Fruit fly (Drosophila melanogaster) whole organism, embryonic: ENCODE results near the gene Amacr.
A peak's percentile ranks its signal among the peaks of the same experiment; 100 is the strongest.

Experiments used
- Abd-B ChIP-seq: fragments of 200-800 bp; sonication (Bioruptor generic); optimal IDR thresholded peaks from 2 replicates; lab custom pipeline; 2018; ENCODE audit warnings: missing biosample characterization, mild to moderate bottlenecking, missing genetic modification characterization, moderate library complexity
- Bteb2 ChIP-seq: fragments of 200-800 bp; sonication (Bioruptor generic); optimal IDR thresholded peaks from 2 replicates; lab custom pipeline; 2016; ENCODE audit warnings: missing biosample characterization, missing genetic modification characterization
- CG10543 ChIP-seq: fragments of 200-800 bp; sonication (Bioruptor generic); optimal IDR thresholded peaks from 3 replicates; lab custom pipeline; 2017; ENCODE audit warnings: missing biosample characterization, mild to moderate bottlenecking, missing genetic modification characterization, moderate library complexity
- CG12769 ChIP-seq: fragments of 200-800 bp; sonication (Bioruptor generic); optimal IDR thresholded peaks from 2 replicates; lab custom pipeline; 2019; ENCODE audit warnings: missing biosample characterization, mild to moderate bottlenecking, missing genetic modification characterization, moderate library complexity
- CG13894 ChIP-seq: fragments of 200-800 bp; sonication (Bioruptor generic); optimal IDR thresholded peaks from 3 replicates; lab custom pipeline; 2018; ENCODE audit warnings: missing biosample characterization, mild to moderate bottlenecking, missing genetic modification characterization, moderate library complexity
- CG16779 ChIP-seq: fragments of 200-800 bp; sonication (Bioruptor generic); IDR thresholded peaks from 2 replicates; pipeline ENCODE4 v1.3.6; 2022; ENCODE audit warnings: missing biosample characterization, missing genetic modification characterization
- CG34376 ChIP-seq: fragments of 200-800 bp; sonication (Bioruptor generic); optimal IDR thresholded peaks from 2 replicates; lab custom pipeline; 2018; ENCODE audit warnings: missing biosample characterization, mild to moderate bottlenecking, missing genetic modification characterization
- CG5180 ChIP-seq: fragments of 200-800 bp; sonication (Bioruptor generic); optimal IDR thresholded peaks from 3 replicates; lab custom pipeline; 2017; ENCODE audit warnings: missing biosample characterization, missing genetic modification characterization, mild to moderate bottlenecking, moderate library complexity, missing genetic modification reagents
- CG6689 ChIP-seq: fragments of 200-800 bp; sonication (Bioruptor generic); IDR thresholded peaks from 2 replicates; pipeline ENCODE4 v1.3.6; 2022; ENCODE audit warnings: missing biosample characterization, missing genetic modification characterization
- CG6765 ChIP-seq: fragments of 200-800 bp; sonication (Bioruptor generic); optimal IDR thresholded peaks from 3 replicates; lab custom pipeline; 2017; ENCODE audit warnings: missing biosample characterization, mild to moderate bottlenecking, missing genetic modification characterization
- CG7839 ChIP-seq: fragments of 200-800 bp; sonication (Bioruptor generic); optimal IDR thresholded peaks from 3 replicates; lab custom pipeline; 2018; ENCODE audit warnings: missing biosample characterization, mild to moderate bottlenecking, missing genetic modification characterization, moderate library complexity
- CG8089 ChIP-seq: fragments of 200-800 bp; sonication (Bioruptor generic); optimal IDR thresholded peaks from 3 replicates; lab custom pipeline; 2016; ENCODE audit warnings: missing biosample characterization, missing genetic modification characterization
- CG9215 ChIP-seq: fragments of 200-800 bp; sonication (Bioruptor generic); IDR thresholded peaks from 2 replicates; pipeline ENCODE4 v1.3.6; 2022; ENCODE audit warnings: missing biosample characterization, missing genetic modification characterization
- D ChIP-seq, 2 experiments: fragments of 200-800 bp in 1 of 2; fragments of >200 bp in 1 of 2; sonication (Bioruptor generic) in 1 of 2; optimal IDR thresholded peaks; 2 replicates in 1 of 2; 3 replicates in 1 of 2; lab custom pipeline; 2017; ENCODE audit warnings: mild to moderate bottlenecking in 1 of 2, missing biosample characterization in 1 of 2, missing genetic modification characterization in 1 of 2, missing genetic modification reagents in 1 of 2
- Deaf1 ChIP-seq: fragments of 200-800 bp; optimal IDR thresholded peaks from 3 replicates; lab custom pipeline; 2019; ENCODE audit warnings: missing biosample characterization, mild to moderate bottlenecking, missing genetic modification characterization, moderate library complexity
- Dek ChIP-seq: fragments of 200-800 bp; sonication (Bioruptor generic); optimal IDR thresholded peaks from 3 replicates; lab custom pipeline; 2019; ENCODE audit warnings: missing biosample characterization, mild to moderate bottlenecking, missing genetic modification characterization, moderate library complexity
- Fer3 ChIP-seq: fragments of 200-800 bp; sonication (Bioruptor generic); optimal IDR thresholded peaks from 2 replicates; lab custom pipeline; 2018; ENCODE audit warnings: missing biosample characterization, mild to moderate bottlenecking, missing genetic modification characterization, moderate library complexity
- Lim3 ChIP-seq: fragments of 200-800 bp; sonication (Bioruptor generic); IDR thresholded peaks from 2 replicates; pipeline ENCODE4 v1.3.6; 2022; ENCODE audit warnings: missing biosample characterization, missing genetic modification characterization
- MBD-R2 ChIP-seq: fragments of 200-800 bp; sonication (Bioruptor generic); IDR thresholded peaks from 2 replicates; pipeline ENCODE4 v1.3.6; 2022; ENCODE audit warnings: missing biosample characterization, missing genetic modification characterization
- Myb ChIP-seq: fragments of 200-800 bp; sonication (Bioruptor generic); optimal IDR thresholded peaks from 2 replicates; lab custom pipeline; 2016; ENCODE audit warnings: missing biosample characterization, missing genetic modification characterization
- NC2α ChIP-seq: fragments of 200-800 bp; sonication (Bioruptor generic); optimal IDR thresholded peaks from 2 replicates; lab custom pipeline; 2016; ENCODE audit warnings: missing biosample characterization, missing genetic modification characterization
- NFAT ChIP-seq: fragments of 200-800 bp; sonication (Bioruptor generic); IDR thresholded peaks from 2 replicates; pipeline ENCODE4 v1.3.6; 2022; ENCODE audit warnings: missing biosample characterization, missing genetic modification characterization
- Nf-YC ChIP-seq: fragments of 200-800 bp; optimal IDR thresholded peaks from 3 replicates; lab custom pipeline; 2019; ENCODE audit warnings: missing biosample characterization, mild to moderate bottlenecking, missing genetic modification characterization, moderate library complexity
- Ptx1 ChIP-seq: fragments of 200-800 bp; sonication (Bioruptor generic); IDR thresholded peaks from 2 replicates; pipeline ENCODE4 v1.3.6; 2022; ENCODE audit warnings: missing biosample characterization, missing genetic modification characterization
- Rfx ChIP-seq: fragments of 200-800 bp; sonication (Bioruptor generic); IDR thresholded peaks from 2 replicates; pipeline ENCODE4 v1.3.6; 2022; ENCODE audit warnings: missing biosample characterization, missing genetic modification characterization
- Sox100B ChIP-seq: fragments of 200-800 bp; sonication (Bioruptor generic); optimal IDR thresholded peaks from 3 replicates; lab custom pipeline; 2018; ENCODE audit warnings: missing biosample characterization, mild to moderate bottlenecking, missing genetic modification characterization
- Taf1 ChIP-seq: fragments of 200-800 bp; sonication (Bioruptor generic); IDR thresholded peaks from 2 replicates; pipeline ENCODE4 v1.3.6; 2022; ENCODE audit warnings: missing biosample characterization, missing genetic modification characterization
- aop ChIP-seq: fragments of 200-800 bp; sonication (Bioruptor generic); IDR thresholded peaks from 2 replicates; pipeline ENCODE4 v1.3.6; 2022; ENCODE audit warnings: missing biosample characterization, missing genetic modification characterization
- bab2 ChIP-seq: fragments of 200-800 bp; sonication (Bioruptor generic); optimal IDR thresholded peaks from 2 replicates; lab custom pipeline; 2016; ENCODE audit warnings: missing biosample characterization, missing genetic modification characterization
- cad ChIP-seq: fragments of >200 bp; optimal IDR thresholded peaks from 2 replicates; lab custom pipeline; 2017; ENCODE audit warnings: missing biosample characterization, missing genetic modification characterization
- caup ChIP-seq: fragments of 200-800 bp; sonication (Bioruptor generic); optimal IDR thresholded peaks from 3 replicates; lab custom pipeline; 2017; ENCODE audit warnings: missing biosample characterization, mild to moderate bottlenecking, missing genetic modification characterization, moderate library complexity; ENCODE audit not compliant: severe bottlenecking
- chif ChIP-seq, 2 experiments: fragments of 200-800 bp; sonication (Bioruptor generic); optimal IDR thresholded peaks; 3 replicates each; lab custom pipeline; 2016; ENCODE audit warnings: missing biosample characterization in 2 of 2, missing genetic modification characterization in 2 of 2
- chn ChIP-seq: fragments of 200-800 bp; sonication (Bioruptor generic); optimal IDR thresholded peaks from 2 replicates; lab custom pipeline; 2016; ENCODE audit warnings: missing biosample characterization, missing genetic modification characterization
- croc ChIP-seq: fragments of 200-800 bp; sonication (Bioruptor generic); conservative IDR thresholded peaks from 3 replicates; pipeline ENCODE4 v1.3.6; 2022; ENCODE audit warnings: missing biosample characterization, missing genetic modification characterization
- crol ChIP-seq: fragments of 200-800 bp; sonication (Bioruptor generic); IDR thresholded peaks from 2 replicates; pipeline ENCODE4 v1.3.6; 2022; ENCODE audit warnings: missing biosample characterization, missing genetic modification characterization
- crp ChIP-seq, 2 experiments: fragments of 200-800 bp; sonication (Bioruptor generic); optimal IDR thresholded peaks; 2 replicates in 1 of 2; 3 replicates in 1 of 2; lab custom pipeline; 2017; ENCODE audit warnings: missing biosample characterization in 2 of 2, missing genetic modification characterization in 2 of 2, mild to moderate bottlenecking in 1 of 2, moderate library complexity in 1 of 2
- ewg ChIP-seq: fragments of 200-800 bp; sonication (Bioruptor generic); optimal IDR thresholded peaks from 3 replicates; lab custom pipeline; 2017; ENCODE audit warnings: mild to moderate bottlenecking, missing biosample characterization, missing genetic modification reagents, missing genetic modification characterization
- gfzf ChIP-seq: fragments of 200-800 bp; sonication (Bioruptor generic); optimal IDR thresholded peaks from 2 replicates; lab custom pipeline; 2016; ENCODE audit warnings: missing biosample characterization, mild to moderate bottlenecking, missing genetic modification characterization, moderate library complexity
- hkb ChIP-seq, 2 experiments: fragments of 200-800 bp in 1 of 2; fragments of >200 bp in 1 of 2; sonication (Bioruptor generic) in 1 of 2; IDR thresholded peaks in 1 of 2; optimal IDR thresholded peaks in 1 of 2; 2 replicates each; pipeline versions ENCODE4 v1.3.6 to Lab custom; 2017 to 2022; ENCODE audit warnings: missing biosample characterization in 1 of 2, missing genetic modification characterization in 1 of 2
- kay ChIP-seq: fragments of 200-800 bp; sonication (Bioruptor generic); optimal IDR thresholded peaks from 2 replicates; lab custom pipeline; 2016; ENCODE audit warnings: missing biosample characterization, missing genetic modification characterization
- nau ChIP-seq: fragments of 200-800 bp; sonication (Bioruptor generic); optimal IDR thresholded peaks from 3 replicates; lab custom pipeline; 2017; ENCODE audit warnings: missing biosample characterization, mild to moderate bottlenecking, missing genetic modification characterization, missing genetic modification reagents
- onecut ChIP-seq: fragments of 200-800 bp; sonication (Bioruptor generic); IDR thresholded peaks from 2 replicates; pipeline ENCODE4 v1.3.6; 2022; ENCODE audit warnings: missing biosample characterization, missing genetic modification characterization
- prd ChIP-seq, 3 experiments: fragments of >200 bp in 2 of 3; fragments of 200-800 bp in 1 of 3; sonication (Bioruptor generic) in 1 of 3; optimal IDR thresholded peaks in 2 of 3; IDR thresholded peaks in 1 of 3; 2 replicates in 2 of 3; 3 replicates in 1 of 3; pipeline versions ENCODE4 v1.3.6 to Lab custom; 2017 to 2022; ENCODE audit warnings: missing biosample characterization in 1 of 3, missing genetic modification characterization in 1 of 3
- sens-2 ChIP-seq: fragments of 200-800 bp; sonication (Bioruptor generic); IDR thresholded peaks from 2 replicates; pipeline ENCODE4 v1.3.6; 2022; ENCODE audit warnings: missing biosample characterization, missing genetic modification characterization
- sim ChIP-seq: fragments of 200-800 bp; sonication (Bioruptor generic); IDR thresholded peaks from 2 replicates; pipeline ENCODE4 v1.3.6; 2022; ENCODE audit warnings: missing biosample characterization, missing genetic modification characterization
- so ChIP-seq: fragments of 200-800 bp; sonication (Bioruptor generic); IDR thresholded peaks from 3 replicates; pipeline ENCODE4 v1.3.6; 2022; ENCODE audit warnings: missing biosample characterization, missing genetic modification characterization
- stwl ChIP-seq: fragments of 200-800 bp; sonication (Bioruptor generic); optimal IDR thresholded peaks from 3 replicates; lab custom pipeline; 2018; ENCODE audit warnings: missing biosample characterization, mild to moderate bottlenecking, missing genetic modification characterization, moderate library complexity

Amacr gene

DNA sequence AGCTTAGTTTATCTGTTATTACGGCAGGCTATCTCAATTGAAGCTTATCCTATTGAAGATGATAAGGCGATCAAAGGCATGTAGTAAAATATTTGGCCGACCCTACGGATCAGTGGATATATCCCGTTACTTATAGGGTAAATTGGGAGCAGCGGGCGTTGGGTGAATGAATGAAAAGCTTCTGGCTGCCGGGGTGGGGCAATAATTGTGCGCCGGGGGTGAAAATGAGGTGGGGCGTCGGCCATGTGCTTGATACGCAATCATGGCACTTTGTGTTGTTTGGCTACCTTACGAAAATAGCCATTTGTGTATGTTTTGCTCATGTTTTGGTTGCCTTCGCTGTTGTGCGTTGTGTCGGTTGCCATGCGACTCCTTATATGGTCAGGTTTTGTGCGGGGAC lies 49.7 kb upstream of the Amacr start (continued):
- TF ChIP-seq CG16779 (GFP tag; lab: Robert Waterston, UW), result 0 out of 2 replicates have a peak, but pooled peaks have one; percentile 50
- TF ChIP-seq crol (GFP tag; lab: Robert Waterston, UW), result peak; percentile 71
- TF ChIP-seq CG6689 (GFP tag; lab: Robert Waterston, UW), result peak; percentile 65
- 0 out of 2 replicates have a peak, but pooled peaks have one; percentile 14 for TF ChIP-seq MBD-R2
- no peak for TF ChIP-seq hkb (optimal IDR thresholded peaks at IDR 0.05; lab: Kevin White, UChicago)
- no peak for TF ChIP-seq hkb (GFP tag; IDR thresholded peaks at IDR 0.05; lab: Robert Waterston, UW)
- TF ChIP-seq crp (GFP tag; optimal IDR thresholded peaks at IDR 0.05; lab: Kevin White, UChicago), result no peak
- TF ChIP-seq so (GFP tag; lab: Robert Waterston, UW), result 0 out of 3 replicates have a peak, but pooled peaks have one; percentile 22
- no peak for TF ChIP-seq aop (GFP tag; lab: Robert Waterston, UW)
- no peak for TF ChIP-seq Fer3
- TF ChIP-seq chif (GFP tag; optimal IDR thresholded peaks at IDR 0.05; lab: Kevin White, UChicago), result no peak
- TF ChIP-seq CG6765 (GFP tag; lab: Kevin White, UChicago), result no peak
- no peak for TF ChIP-seq gfzf (GFP tag; lab: Kevin White, UChicago)
- TF ChIP-seq CG12769 (tag; lab: Kevin White, UChicago), result peak; percentile 16
- TF ChIP-seq Abd-B (GFP tag; lab: Kevin White, UChicago), result no peak
- TF ChIP-seq onecut (GFP tag; lab: Robert Waterston, UW), result no peak
- TF ChIP-seq bab2 (GFP tag; lab: Kevin White, UChicago), result no peak
- TF ChIP-seq Deaf1 (tag; lab: Kevin White, UChicago), result no peak
- TF ChIP-seq caup, result no peak
- peak; percentile 7 for TF ChIP-seq CG13894 (tag; lab: Kevin White, UChicago)
- TF ChIP-seq sens-2 (GFP tag; lab: Robert Waterston, UW), result no peak
- TF ChIP-seq Ptx1 (GFP tag; lab: Robert Waterston, UW), result peak; percentile 7; the same call in 1 of the 2 replicates
- TF ChIP-seq NC2α (GFP tag; lab: Kevin White, UChicago), result no peak
- no peak for TF ChIP-seq sim
- no peak; the same call in none of the 2 replicates for TF ChIP-seq Rfx (GFP tag; lab: Robert Waterston, UW)
- TF ChIP-seq Myb (GFP tag; lab: Kevin White, UChicago), result no peak
- TF ChIP-seq CG34376, result peak; percentile 5
- TF ChIP-seq Bteb2, result no peak
- no peak for TF ChIP-seq cad (GFP tag; lab: Kevin White, UChicago)
- no peak for TF ChIP-seq CG7839 (tag; lab: Kevin White, UChicago)
- no peak for TF ChIP-seq CG8089 (GFP tag; lab: Kevin White, UChicago)
- TF ChIP-seq nau (GFP tag; lab: Kevin White, UChicago), result no peak
- peak; percentile 3 for TF ChIP-seq CG10543 (GFP tag; lab: Kevin White, UChicago)
- no peak for TF ChIP-seq prd (optimal IDR thresholded peaks at IDR 0.05; lab: Kevin White, UChicago)
- TF ChIP-seq prd (GFP tag; IDR thresholded peaks at IDR 0.05; lab: Robert Waterston, UW), result no peak
- TF ChIP-seq CG5180 (GFP tag; lab: Kevin White, UChicago), result no peak
- TF ChIP-seq Taf1 (GFP tag; lab: Robert Waterston, UW), result 0 out of 2 replicates have a peak, but pooled peaks have one; percentile 8
- TF ChIP-seq NFAT, result peak; percentile 47; the same call in 1 of the 2 replicates
- TF ChIP-seq croc (GFP tag; lab: Robert Waterston, UW), result no peak
- TF ChIP-seq kay (GFP tag; lab: Kevin White, UChicago), result no peak
- no peak for TF ChIP-seq stwl (tag; lab: Kevin White, UChicago)
- no peak for TF ChIP-seq ewg (GFP tag; lab: Kevin White, UChicago)
- TF ChIP-seq Lim3, result no peak
- TF ChIP-seq Sox100B (GFP tag; lab: Kevin White, UChicago), result no peak
- 0 out of 2 replicates have a peak, but pooled peaks have one; percentile 25 for TF ChIP-seq CG9215
- TF ChIP-seq Dek (tag; lab: Kevin White, UChicago), result no peak
- TF ChIP-seq D (optimal IDR thresholded peaks at IDR 0.05; lab: Kevin White, UChicago), result no peak
- no peak for TF ChIP-seq D (GFP tag; optimal IDR thresholded peaks at IDR 0.05; lab: Kevin White, UChicago)
- TF ChIP-seq Nf-YC (tag; lab: Kevin White, UChicago), result no peak
- no peak for TF ChIP-seq chn
